Fruit fly (Drosophila melanogaster) whole organism, wandering third instar larva: ENCODE measurements around the gene Gr5a.

Source experiments
- Abd-B ChIP-seq: fragments of >200 bp; optimal IDR thresholded peaks from 2 replicates; lab custom pipeline; 2017; ENCODE audit warnings: missing biosample characterization, missing genetic modification characterization
- CG32264 ChIP-seq: fragments of 200-800 bp; sonication (Bioruptor generic); optimal IDR thresholded peaks from 2 replicates; lab custom pipeline; 2016; ENCODE audit warnings: missing biosample characterization, missing genetic modification characterization
- CG9705 ChIP-seq: fragments of 200-800 bp; sonication (Bioruptor generic); optimal IDR thresholded peaks from 2 replicates; lab custom pipeline; 2018; ENCODE audit warnings: missing biosample characterization, mild to moderate bottlenecking, missing genetic modification characterization
- CrebA ChIP-seq: fragments of 200-800 bp; sonication (Bioruptor generic); optimal IDR thresholded peaks from 2 replicates; lab custom pipeline; 2016; ENCODE audit warnings: missing biosample characterization, mild to moderate bottlenecking, missing genetic modification characterization, borderline replicate concordance
- Dfd ChIP-seq: fragments of >200 bp; optimal IDR thresholded peaks from 2 replicates; lab custom pipeline; 2017; ENCODE audit warnings: missing biosample characterization, missing genetic modification characterization
- Dif ChIP-seq: fragments of 200-275, 200-300 bp; sonication (Bioruptor generic); optimal IDR thresholded peaks from 2 replicates; lab custom pipeline; 2018; ENCODE audit warnings: missing biosample characterization, missing genetic modification characterization; ENCODE audit not compliant: partially characterized antibody
- GATAd ChIP-seq: sonication (Bioruptor generic); optimal IDR thresholded peaks from 2 replicates; lab custom pipeline; 2016; ENCODE audit warnings: missing biosample characterization, missing genetic modification characterization
- HLH106 ChIP-seq: fragments of 200-800 bp; optimal IDR thresholded peaks from 3 replicates; lab custom pipeline; 2019; ENCODE audit warnings: missing biosample characterization, mild to moderate bottlenecking, missing genetic modification characterization, moderate library complexity
- Hnf4 ChIP-seq: fragments of 200-800 bp; sonication (Bioruptor generic); optimal IDR thresholded peaks from 2 replicates; lab custom pipeline; 2016; ENCODE audit warnings: missing biosample characterization, mild to moderate bottlenecking, missing genetic modification characterization
- Hr78 ChIP-seq: fragments of >200 bp; optimal IDR thresholded peaks from 2 replicates; lab custom pipeline; 2017; ENCODE audit warnings: missing biosample characterization, missing genetic modification characterization
- Hr83 ChIP-seq: fragments of 200-300 bp; sonication (Bioruptor generic); optimal IDR thresholded peaks from 2 replicates; lab custom pipeline; 2016; ENCODE audit warnings: missing biosample characterization, mild to moderate bottlenecking, missing genetic modification characterization, moderate library complexity; ENCODE audit not compliant: poor library complexity, severe bottlenecking
- Jra ChIP-seq: sonication (Bioruptor generic); optimal IDR thresholded peaks from 2 replicates; lab custom pipeline; 2016; ENCODE audit warnings: missing biosample characterization, missing genetic modification characterization
- Mio ChIP-seq: sonication (Bioruptor generic); optimal IDR thresholded peaks from 2 replicates; lab custom pipeline; 2016; ENCODE audit warnings: missing biosample characterization, missing genetic modification characterization
- Myc ChIP-seq: fragments of >200 bp; optimal IDR thresholded peaks from 2 replicates; lab custom pipeline; 2017
- N ChIP-seq: fragments of >200 bp; optimal IDR thresholded peaks from 2 replicates; lab custom pipeline; 2018; ENCODE audit warnings: missing biosample characterization, missing external identifiers, missing genetic modification characterization
- OdsH ChIP-seq: fragments of 200-800 bp; sonication (Bioruptor generic); optimal IDR thresholded peaks from 2 replicates; lab custom pipeline; 2016; ENCODE audit warnings: missing biosample characterization, mild to moderate bottlenecking, missing genetic modification characterization
- Rel ChIP-seq, 2 experiments: fragments of 200-800 bp; sonication (Bioruptor generic) in 1 of 2; optimal IDR thresholded peaks; 2 replicates in 1 of 2; 3 replicates in 1 of 2; lab custom pipeline; 2016 to 2019; ENCODE audit warnings: mild to moderate bottlenecking in 2 of 2, missing biosample characterization in 2 of 2, missing genetic modification characterization in 2 of 2, moderate library complexity in 1 of 2
- Sp1 ChIP-seq: fragments of 200-800 bp; sonication (Bioruptor generic); optimal IDR thresholded peaks from 3 replicates; lab custom pipeline; 2019; ENCODE audit warnings: missing biosample characterization, mild to moderate bottlenecking, missing genetic modification characterization, moderate library complexity
- Vsx2 ChIP-seq: fragments of 200-300, 225-300 bp; sonication (Bioruptor generic); optimal IDR thresholded peaks from 2 replicates; lab custom pipeline; 2018; ENCODE audit warnings: missing biosample characterization, missing genetic modification characterization; ENCODE audit not compliant: partially characterized antibody
- br ChIP-seq: fragments of 200-800 bp; sonication (Bioruptor generic); optimal IDR thresholded peaks from 2 replicates; lab custom pipeline; 2016; ENCODE audit warnings: missing biosample characterization, missing genetic modification characterization
- brk ChIP-seq: fragments of 200-800 bp; sonication (Bioruptor generic); optimal IDR thresholded peaks from 2 replicates; lab custom pipeline; 2016; ENCODE audit warnings: missing biosample characterization, mild to moderate bottlenecking, missing genetic modification characterization
- dl ChIP-seq, 2 experiments: fragments of 175-275, 200-275 bp in 1 of 2; fragments of 200-275 bp in 1 of 2; sonication (Bioruptor generic); optimal IDR thresholded peaks; lab custom pipeline; 2018; ENCODE audit warnings: mild to moderate bottlenecking in 2 of 2, missing biosample characterization in 2 of 2, missing genetic modification characterization in 2 of 2, moderate library complexity in 2 of 2; ENCODE audit not compliant: partially characterized antibody in 2 of 2, insufficient read depth in 1 of 2
- dmrt93B ChIP-seq: fragments of 200-800 bp; sonication (Bioruptor generic); optimal IDR thresholded peaks from 2 replicates; lab custom pipeline; 2018; ENCODE audit warnings: missing biosample characterization, mild to moderate bottlenecking, missing genetic modification characterization
- dsf ChIP-seq: sonication (Bioruptor generic); optimal IDR thresholded peaks from 2 replicates; lab custom pipeline; 2016; ENCODE audit warnings: missing biosample characterization, missing genetic modification characterization, borderline replicate concordance
- ey ChIP-seq: fragments of 200-800 bp; sonication (Bioruptor generic); optimal IDR thresholded peaks from 2 replicates; lab custom pipeline; 2016; ENCODE audit warnings: missing biosample characterization, missing genetic modification characterization
- foxo ChIP-seq, 2 experiments: fragments of 200-800 bp; sonication (Bioruptor generic); optimal IDR thresholded peaks; 2 replicates in 1 of 2; 3 replicates in 1 of 2; lab custom pipeline; 2016 to 2017; ENCODE audit warnings: missing biosample characterization in 2 of 2, missing genetic modification characterization in 2 of 2
- fru ChIP-seq: fragments of 200-800 bp; sonication (Bioruptor generic); optimal IDR thresholded peaks from 3 replicates; lab custom pipeline; 2016; ENCODE audit warnings: missing biosample characterization, mild to moderate bottlenecking, missing genetic modification characterization
- h ChIP-seq: fragments of 200-800 bp; sonication (Bioruptor generic); optimal IDR thresholded peaks from 3 replicates; lab custom pipeline; 2016; ENCODE audit warnings: missing biosample characterization, mild to moderate bottlenecking, missing genetic modification characterization
- jim ChIP-seq: fragments of 175-275, 200-325 bp; sonication (Bioruptor generic); optimal IDR thresholded peaks from 2 replicates; lab custom pipeline; 2016; ENCODE audit warnings: missing biosample characterization, mild to moderate bottlenecking, missing genetic modification characterization
- lola ChIP-seq: fragments of >200 bp; optimal IDR thresholded peaks from 2 replicates; lab custom pipeline; 2017; ENCODE audit warnings: missing biosample characterization, missing genetic modification characterization
- pan ChIP-seq: fragments of >200 bp; optimal IDR thresholded peaks from 2 replicates; lab custom pipeline; 2017
- psq ChIP-seq: fragments of 200-800 bp; sonication (Bioruptor generic); optimal IDR thresholded peaks from 3 replicates; lab custom pipeline; 2017; ENCODE audit warnings: missing biosample characterization, mild to moderate bottlenecking, missing genetic modification characterization, moderate library complexity
- rgr ChIP-seq: fragments of 200-800 bp; sonication (Bioruptor generic); optimal IDR thresholded peaks from 3 replicates; lab custom pipeline; 2016; ENCODE audit warnings: missing biosample characterization, mild to moderate bottlenecking, missing genetic modification characterization
- sage ChIP-seq: fragments of 200-800 bp; sonication (Bioruptor generic); optimal IDR thresholded peaks from 2 replicates; lab custom pipeline; 2016; ENCODE audit warnings: missing biosample characterization, mild to moderate bottlenecking, missing genetic modification characterization
- sv ChIP-seq: fragments of 200-800 bp; sonication (Bioruptor generic); optimal IDR thresholded peaks from 3 replicates; lab custom pipeline; 2016; ENCODE audit warnings: missing biosample characterization, missing genetic modification characterization
- tai ChIP-seq: sonication (Bioruptor generic); optimal IDR thresholded peaks from 2 replicates; lab custom pipeline; 2016; ENCODE audit warnings: missing biosample characterization, missing genetic modification characterization
- usp ChIP-seq: fragments of >200 bp; optimal IDR thresholded peaks from 2 replicates; lab custom pipeline; 2017; ENCODE audit warnings: missing biosample characterization, missing genetic modification characterization
- woc ChIP-seq: sonication (Bioruptor generic); optimal IDR thresholded peaks from 2 replicates; lab custom pipeline; 2016; ENCODE audit warnings: missing biosample characterization, mild to moderate bottlenecking, missing genetic modification characterization

Gene Gr5a

DNA sequence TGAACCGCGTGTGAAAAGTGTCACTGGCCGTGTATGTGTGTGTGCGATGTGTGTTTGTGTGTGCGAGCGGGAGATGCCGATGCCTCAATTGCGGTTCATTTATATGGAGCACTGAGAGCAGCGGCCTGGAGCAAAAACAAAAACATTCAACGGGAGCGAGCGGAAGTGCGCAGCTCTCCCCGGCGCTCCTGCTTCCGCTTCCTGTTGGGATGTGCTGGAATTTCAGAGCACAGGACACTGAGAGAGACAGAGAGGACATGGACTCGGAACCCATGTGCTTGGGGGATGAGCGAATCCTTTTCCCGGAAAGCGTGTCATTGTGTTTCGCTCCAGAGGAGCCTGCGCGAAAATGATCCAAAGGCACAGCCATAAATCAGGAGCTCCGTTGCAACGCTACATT lies 16.2 kb upstream of the Gr5a start:
- no peak for TF ChIP-seq Jra (GFP tag; lab: Kevin White, UChicago)
- TF ChIP-seq tai (GFP tag; lab: Kevin White, UChicago), result no peak
- no peak for TF ChIP-seq usp (GFP tag; lab: Kevin White, UChicago)
- TF ChIP-seq Rel (GFP tag; optimal IDR thresholded peaks at IDR 0.05; lab: Kevin White, UChicago), result no peak
- TF ChIP-seq Rel (tag; optimal IDR thresholded peaks at IDR 0.05; lab: Kevin White, UChicago), result no peak
- no peak for TF ChIP-seq ey (GFP tag; lab: Kevin White, UChicago)
- no peak for TF ChIP-seq foxo (GFP tag; optimal IDR thresholded peaks at IDR 0.05; lab: Kevin White, UChicago)
- TF ChIP-seq CG9705 (GFP tag; lab: Kevin White, UChicago), result no peak
- TF ChIP-seq Hr83 (GFP tag; lab: Kevin White, UChicago), result no peak
- no peak for TF ChIP-seq Sp1
- TF ChIP-seq br, result no peak
- TF ChIP-seq N (GFP tag; lab: Kevin White, UChicago), result no peak
- no peak for TF ChIP-seq rgr (GFP tag; lab: Kevin White, UChicago)
- TF ChIP-seq Hnf4 (GFP tag; lab: Kevin White, UChicago), result no peak
- no peak for TF ChIP-seq Vsx2 (GFP tag; lab: Kevin White, UChicago)

DNA sequence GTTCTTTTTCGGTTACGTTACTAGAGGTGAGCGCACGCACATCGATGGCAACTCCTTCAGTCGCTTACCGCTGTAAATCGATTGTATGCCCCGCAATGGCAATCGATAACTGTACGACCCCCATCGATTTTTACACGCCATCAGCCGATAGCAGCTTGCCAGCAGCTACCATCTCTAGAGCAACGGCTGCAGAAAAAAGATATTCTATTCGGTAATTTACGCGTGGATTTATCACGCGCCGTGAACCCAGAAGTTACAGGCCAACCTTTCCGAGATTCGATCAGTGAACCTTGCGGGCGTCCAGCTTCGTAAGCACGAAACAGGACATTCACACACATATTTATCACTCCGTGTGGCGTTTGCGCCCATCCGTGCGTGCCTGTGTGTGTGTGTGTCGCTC lies 14.5 kb upstream of the Gr5a start, which contains the start of the genes Sirt4 and CG4119:
Gene Sirt4 (minus strand): TSS at position 39 of the 400 bp plus-strand sequence.
Gene CG4119 (plus strand): TSS at position 151 of the 400 bp plus-strand sequence.
- TF ChIP-seq CG32264 (no peak), Dfd (GFP tag; lab: Kevin White, UChicago) (no peak), sv (GFP tag; lab: Kevin White, UChicago) (no peak), pan (lab: Kevin White, UChicago) (no peak), brk (GFP tag; lab: Kevin White, UChicago) (no peak), woc (no peak), tai (GFP tag; lab: Kevin White, UChicago) (no peak), Hr83 (GFP tag; lab: Kevin White, UChicago) (peak; percentile 76), CrebA (GFP tag; lab: Kevin White, UChicago) (no peak), Mio (GFP tag; lab: Kevin White, UChicago) (no peak), Rel (GFP tag; optimal IDR thresholded peaks at IDR 0.05; lab: Kevin White, UChicago) (no peak), Rel (tag; optimal IDR thresholded peaks at IDR 0.05; lab: Kevin White, UChicago) (peak; percentile 73), h (GFP tag; lab: Kevin White, UChicago) (peak; percentile 56), br (peak; percentile 2), Hnf4 (GFP tag; lab: Kevin White, UChicago) (no peak), Jra (GFP tag; lab: Kevin White, UChicago) (peak; percentile 50), Hr78 (no peak), fru (GFP tag; lab: Kevin White, UChicago) (no peak), foxo (GFP tag; optimal IDR thresholded peaks at IDR 0.05; lab: Kevin White, UChicago) (peak in 1 of 2 experiments; percentile 23), HLH106 (peak; percentile 11), N (GFP tag; lab: Kevin White, UChicago) (peak; percentile 32), rgr (GFP tag; lab: Kevin White, UChicago) (peak; percentile 31), psq (GFP tag; lab: Kevin White, UChicago) (no peak), Abd-B (no peak), Sp1 (peak; percentile 18), GATAd (GFP tag; lab: Kevin White, UChicago) (no peak), Vsx2 (GFP tag; lab: Kevin White, UChicago) (no peak), ey (GFP tag; lab: Kevin White, UChicago) (no peak), Dif (GFP tag; lab: Kevin White, UChicago) (no peak), sage (no peak), usp (GFP tag; lab: Kevin White, UChicago) (no peak), Myc (lab: Kevin White, UChicago) (no peak), dsf (no peak), jim (GFP tag; lab: Kevin White, UChicago) (no peak), lola (GFP tag; lab: Kevin White, UChicago) (no peak), OdsH (GFP tag; lab: Kevin White, UChicago) (no peak), dmrt93B (GFP tag; lab: Kevin White, UChicago) (no peak), CG9705 (GFP tag; lab: Kevin White, UChicago) (no peak), dl (GFP tag; optimal IDR thresholded peaks at IDR 0.05; lab: Kevin White, UChicago; ENCODE audit: insufficient read depth in 1 of 2, partially characterized antibody in 2 of 2) (no peak)
